Fruit fly (Drosophila melanogaster) whole organism, adult: ENCODE data around the gene Unc50.

ENCODE experiments used
- CG11617 ChIP-seq: fragments of 200-800 bp; sonication (Bioruptor generic); optimal IDR thresholded peaks from 2 replicates; lab custom pipeline; 2017; ENCODE audit warnings: mild to moderate bottlenecking, missing biosample characterization, missing genetic modification reagents, missing genetic modification characterization
- CG12768 ChIP-seq: fragments of 200-800 bp; sonication (Bioruptor generic); optimal IDR thresholded peaks from 2 replicates; lab custom pipeline; 2017; ENCODE audit warnings: missing biosample characterization, missing genetic modification characterization, mild to moderate bottlenecking, moderate library complexity, missing genetic modification reagents
- CG14711 ChIP-seq: fragments of 200-800 bp; sonication (Bioruptor generic); optimal IDR thresholded peaks from 2 replicates; lab custom pipeline; 2018; ENCODE audit warnings: missing biosample characterization, mild to moderate bottlenecking, missing genetic modification characterization, moderate library complexity
- CG1620 ChIP-seq: fragments of 200-800 bp; sonication (Bioruptor generic); optimal IDR thresholded peaks from 2 replicates; lab custom pipeline; 2016; ENCODE audit warnings: missing biosample characterization, missing genetic modification characterization
- CG33017 ChIP-seq: fragments of 200-800 bp; sonication (Bioruptor generic); optimal IDR thresholded peaks from 2 replicates; lab custom pipeline; 2018; ENCODE audit warnings: missing biosample characterization, mild to moderate bottlenecking, missing genetic modification characterization, moderate library complexity
- CG5204 ChIP-seq: fragments of 200-800 bp; sonication (Bioruptor generic); optimal IDR thresholded peaks from 2 replicates; lab custom pipeline; 2016; ENCODE audit warnings: missing biosample characterization, missing genetic modification characterization
- CG7045 ChIP-seq: fragments of 200-800 bp; sonication (Bioruptor generic); optimal IDR thresholded peaks from 2 replicates; lab custom pipeline; 2017; ENCODE audit warnings: missing biosample characterization, mild to moderate bottlenecking, missing genetic modification characterization
- CG7101 ChIP-seq: fragments of 200-800 bp; sonication (Bioruptor generic); optimal IDR thresholded peaks from 2 replicates; lab custom pipeline; 2018; ENCODE audit warnings: missing biosample characterization, mild to moderate bottlenecking, missing genetic modification characterization, moderate library complexity
- Clk ChIP-seq: fragments of 200-800 bp; sonication (Bioruptor generic); optimal IDR thresholded peaks from 2 replicates; lab custom pipeline; 2017; ENCODE audit warnings: missing biosample characterization, missing genetic modification characterization
- Crg-1 ChIP-seq: fragments of 200-800 bp; sonication (Bioruptor generic); optimal IDR thresholded peaks from 2 replicates; lab custom pipeline; 2016; ENCODE audit warnings: missing biosample characterization, missing genetic modification characterization
- Hr96 ChIP-seq: fragments of 200-800 bp; sonication (Bioruptor generic); optimal IDR thresholded peaks from 2 replicates; lab custom pipeline; 2016; ENCODE audit warnings: missing biosample characterization, missing genetic modification characterization
- Mnt ChIP-seq: fragments of 200-800 bp; sonication (Bioruptor generic); optimal IDR thresholded peaks from 2 replicates; lab custom pipeline; 2016; ENCODE audit warnings: missing biosample characterization, mild to moderate bottlenecking, missing genetic modification characterization
- bab1 ChIP-seq: fragments of 200-800 bp; sonication (Bioruptor generic); optimal IDR thresholded peaks from 3 replicates; lab custom pipeline; 2019; ENCODE audit warnings: missing biosample characterization, mild to moderate bottlenecking, missing genetic modification characterization, moderate library complexity
- cic ChIP-seq: fragments of 200-800 bp; sonication (Bioruptor generic); optimal IDR thresholded peaks from 2 replicates; lab custom pipeline; 2017; ENCODE audit warnings: missing biosample characterization, mild to moderate bottlenecking, missing genetic modification characterization, moderate library complexity
- cnc ChIP-seq, 2 experiments: fragments of >200 bp; optimal IDR thresholded peaks; 2 replicates each; lab custom pipeline; 2017
- kay ChIP-seq: fragments of 200-800 bp; sonication (Bioruptor generic); peaks from one replicate; lab custom pipeline; 2016; ENCODE audit warnings: missing biosample characterization, missing genetic modification characterization, borderline replicate concordance
- ovo ChIP-seq: fragments of 200-800 bp; sonication (Bioruptor generic); optimal IDR thresholded peaks from 2 replicates; lab custom pipeline; 2016; ENCODE audit warnings: missing biosample characterization, missing genetic modification characterization
- pad ChIP-seq: fragments of 200-800 bp; sonication (Bioruptor generic); optimal IDR thresholded peaks from 3 replicates; lab custom pipeline; 2017; ENCODE audit warnings: missing biosample characterization, missing genetic modification characterization, mild to moderate bottlenecking, moderate library complexity, missing genetic modification reagents
- tj ChIP-seq: fragments of 200-800 bp; sonication (Bioruptor generic); optimal IDR thresholded peaks from 3 replicates; lab custom pipeline; 2017; ENCODE audit warnings: missing biosample characterization, mild to moderate bottlenecking, missing genetic modification characterization, moderate library complexity
- toe ChIP-seq: fragments of 200-800 bp; sonication (Bioruptor generic); optimal IDR thresholded peaks from 2 replicates; lab custom pipeline; 2016; ENCODE audit warnings: missing biosample characterization, missing genetic modification characterization

Unc50 gene

dm6 chr3R:8705323-8706097 lies 29.1 kb upstream of the Unc50 start:
- TF ChIP-seq CG5204 (GFP tag; lab: Kevin White, UChicago) = no peak
- no peak for TF ChIP-seq ovo (GFP tag; lab: Kevin White, UChicago)
- TF ChIP-seq CG1620 (GFP tag; lab: Kevin White, UChicago) = no peak
- TF ChIP-seq Crg-1 (GFP tag; lab: Kevin White, UChicago) = no peak
- no peak for TF ChIP-seq CG33017 (tag; lab: Kevin White, UChicago)
- TF ChIP-seq CG14711 (tag; lab: Kevin White, UChicago) = no peak
- no peak for TF ChIP-seq toe (GFP tag; lab: Kevin White, UChicago)
- TF ChIP-seq tj (GFP tag; lab: Kevin White, UChicago) = no peak
- TF ChIP-seq bab1 = no peak
- no peak for TF ChIP-seq cic
- TF ChIP-seq Clk = no peak

DNA sequence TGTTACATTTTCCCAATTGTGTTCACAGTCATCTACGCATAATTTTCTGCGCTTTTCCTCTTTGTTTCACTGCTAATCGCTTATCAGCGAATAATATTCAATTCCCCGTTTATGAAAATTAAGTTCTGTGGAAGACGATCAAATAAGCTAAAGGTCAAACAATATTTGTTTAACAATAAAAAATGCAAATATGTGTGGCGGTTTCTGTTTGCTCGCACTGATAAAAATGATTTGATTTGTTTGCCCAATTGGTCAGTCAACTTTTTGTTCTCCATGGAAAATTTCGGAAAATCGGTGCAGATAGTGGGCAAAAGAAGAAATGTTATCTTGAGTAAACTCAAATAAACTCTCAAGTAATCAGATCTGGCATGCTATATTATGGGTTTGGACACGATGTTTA lies 28.3 kb upstream of the Unc50 start:
- TF ChIP-seq CG12768 (GFP tag; lab: Kevin White, UChicago) (no peak), tj (GFP tag; lab: Kevin White, UChicago) (no peak), Crg-1 (GFP tag; lab: Kevin White, UChicago) (no peak), Mnt (GFP tag; lab: Kevin White, UChicago) (no peak), toe (GFP tag; lab: Kevin White, UChicago) (no peak), CG5204 (GFP tag; lab: Kevin White, UChicago) (no peak), cic (no peak), cnc (optimal IDR thresholded peaks at IDR 0.05; lab: Kevin White, UChicago) (no peak), CG33017 (tag; lab: Kevin White, UChicago) (no peak), CG7101 (tag; lab: Kevin White, UChicago) (no peak)

- TF ChIP-seq CG14711 (tag; lab: Kevin White, UChicago) (no peak), CG33017 (tag; lab: Kevin White, UChicago) (no peak), CG5204 (GFP tag; lab: Kevin White, UChicago) (no peak)
These were observed 24.8 kb upstream of the Unc50 start for dm6 chr3R:8701197-8701596.

- TF ChIP-seq ovo (GFP tag; lab: Kevin White, UChicago) (no peak), toe (GFP tag; lab: Kevin White, UChicago) (no peak), CG12768 (GFP tag; lab: Kevin White, UChicago) (no peak), cic (no peak), CG11617 (GFP tag; lab: Kevin White, UChicago) (no peak), Hr96 (GFP tag; lab: Kevin White, UChicago) (no peak), CG5204 (GFP tag; lab: Kevin White, UChicago) (no peak), kay (GFP tag; lab: Kevin White, UChicago) (no peak), Clk (no peak), CG1620 (GFP tag; lab: Kevin White, UChicago) (no peak), cnc (optimal IDR thresholded peaks at IDR 0.05; lab: Kevin White, UChicago) (no peak), bab1 (no peak), Crg-1 (GFP tag; lab: Kevin White, UChicago) (no peak)
These were observed 24.2 kb upstream of the Unc50 start for dm6 chr3R:8700660-8701059.

dm6 chr3R:8699230-8699629 lies 22.8 kb upstream of the Unc50 start:
- no peak for TF ChIP-seq tj (GFP tag; lab: Kevin White, UChicago)
- TF ChIP-seq CG7101 (tag; lab: Kevin White, UChicago) = no peak
- TF ChIP-seq Hr96 (GFP tag; lab: Kevin White, UChicago) = no peak
- no peak for TF ChIP-seq CG1620 (GFP tag; lab: Kevin White, UChicago)
- TF ChIP-seq CG11617 (GFP tag; lab: Kevin White, UChicago) = no peak
- no peak for TF ChIP-seq pad (GFP tag; lab: Kevin White, UChicago)

dm6 chr3R:8697772-8698259 lies 21.4 kb upstream of the Unc50 start, which contains the start of gene hb:
Gene hb, minus strand, starts transcription at chr3R:8697822.
- TF ChIP-seq pad (GFP tag; lab: Kevin White, UChicago) (peak; percentile 98), CG7101 (tag; lab: Kevin White, UChicago) (no peak), ovo (GFP tag; lab: Kevin White, UChicago) (peak; percentile 4)

- TF ChIP-seq Mnt (GFP tag; lab: Kevin White, UChicago) (no peak), CG7045 (GFP tag; lab: Kevin White, UChicago) (peak; percentile 89), Hr96 (GFP tag; lab: Kevin White, UChicago) (peak; percentile 54), CG5204 (GFP tag; lab: Kevin White, UChicago) (peak; percentile 66), bab1 (no peak), tj (GFP tag; lab: Kevin White, UChicago) (no peak), toe (GFP tag; lab: Kevin White, UChicago) (peak; percentile 68), ovo (GFP tag; lab: Kevin White, UChicago) (no peak), CG12768 (GFP tag; lab: Kevin White, UChicago) (peak; percentile 74), Crg-1 (GFP tag; lab: Kevin White, UChicago) (no peak), CG33017 (tag; lab: Kevin White, UChicago) (peak; percentile 86)
These were observed 17.9 kb upstream of the Unc50 start for dm6 chr3R:8694110-8694826.
